Fruit fly (Drosophila melanogaster) whole organism, prepupa: ENCODE data around the gene CG5160.

Experiments
- Eip93F ChIP-seq: fragments of 200-800 bp; sonication (Bioruptor generic); optimal IDR thresholded peaks from 2 replicates; lab custom pipeline; 2016; ENCODE audit warnings: missing biosample characterization, mild to moderate bottlenecking, missing genetic modification characterization
- Gug ChIP-seq: fragments of 200-800 bp; sonication (Bioruptor generic); IDR thresholded peaks from 2 replicates; pipeline ENCODE4 v1.3.6; 2022; ENCODE audit warnings: missing biosample characterization, missing genetic modification characterization
- Sox15 ChIP-seq: fragments of 200-800 bp; sonication (Bioruptor generic); optimal IDR thresholded peaks from 3 replicates; lab custom pipeline; 2016; ENCODE audit warnings: missing biosample characterization, missing genetic modification characterization
- cyc ChIP-seq: fragments of 200-800 bp; sonication (Bioruptor generic); optimal IDR thresholded peaks from 3 replicates; lab custom pipeline; 2016; ENCODE audit warnings: missing biosample characterization, missing genetic modification characterization

- TF ChIP-seq cyc (GFP tag; lab: Kevin White, UChicago) (no peak), Eip93F (GFP tag; lab: Kevin White, UChicago) (no peak), Gug (GFP tag; lab: Robert Waterston, UW) (no peak), Sox15 (GFP tag; lab: Kevin White, UChicago) (no peak)
Measured at dm6 chr2L:7358788-7359187, 39.8 kb downstream of the CG5160 start.
